Worm (Caenorhabditis elegans) whole organism, mixed stage, embryonic: Measurements from ENCODE around the gene F43G6.17.

Source experiments
- ces-1 ChIP-seq: fragments of 150-350 bp; optimal IDR thresholded peaks from 2 replicates; lab custom pipeline; 2014; ENCODE audit warnings: missing biosample characterization, missing genetic modification reagents, missing genetic modification characterization
- elt-1 ChIP-seq: sonication (generic microtip); optimal IDR thresholded peaks from 2 replicates; lab custom pipeline; 2017; ENCODE audit warnings: missing genetic modification characterization, mild to moderate bottlenecking, missing compliant biosample characterization, antibody characterized with exemption, moderate library complexity, borderline replicate concordance; ENCODE audit not compliant: insufficient read depth
- elt-3 ChIP-seq: fragments of 150-350 bp; optimal IDR thresholded peaks from 2 replicates; lab custom pipeline; 2014; ENCODE audit warnings: missing biosample characterization, missing genetic modification characterization
- lin-13 ChIP-seq: fragments of 150-350 bp; optimal IDR thresholded peaks from 2 replicates; lab custom pipeline; 2014; ENCODE audit warnings: missing biosample characterization, missing genetic modification characterization
- lsy-2 ChIP-seq: fragments of 150-350 bp; optimal IDR thresholded peaks from 2 replicates; lab custom pipeline; 2014; ENCODE audit warnings: missing biosample characterization, missing genetic modification characterization
- mab-5 ChIP-seq: fragments of 150-350 bp; optimal IDR thresholded peaks from 2 replicates; lab custom pipeline; 2014; ENCODE audit warnings: missing biosample characterization, missing genetic modification characterization
- mep-1 ChIP-seq: fragments of 150-350 bp; optimal IDR thresholded peaks from 2 replicates; lab custom pipeline; 2017; ENCODE audit warnings: missing biosample characterization, missing genetic modification reagents, missing genetic modification characterization, inconsistent platforms
- mls-2 ChIP-seq: sonication (generic microtip); optimal IDR thresholded peaks from 2 replicates; lab custom pipeline; 2016; ENCODE audit warnings: mild to moderate bottlenecking, missing genetic modification characterization, moderate library complexity, missing compliant biosample characterization
- nhr-12 ChIP-seq: fragments of 150-350 bp; optimal IDR thresholded peaks from 2 replicates; lab custom pipeline; 2014; ENCODE audit warnings: missing biosample characterization, missing genetic modification characterization
- nhr-237 ChIP-seq: fragments of 150-350 bp; optimal IDR thresholded peaks from 2 replicates; lab custom pipeline; 2014; ENCODE audit warnings: missing biosample characterization, missing genetic modification characterization
- nhr-76 ChIP-seq: sonication (generic microtip); optimal IDR thresholded peaks from 2 replicates; lab custom pipeline; 2017; ENCODE audit warnings: missing biosample characterization, missing genetic modification characterization
- unc-120 ChIP-seq: sonication (generic microtip); optimal IDR thresholded peaks from 2 replicates; lab custom pipeline; 2017; ENCODE audit warnings: missing genetic modification characterization, missing compliant biosample characterization; ENCODE audit not compliant: poor library complexity, severe bottlenecking
- unc-62 ChIP-seq: fragments of 150-350 bp; optimal IDR thresholded peaks from 2 replicates; lab custom pipeline; 2014; ENCODE audit warnings: missing biosample characterization, missing genetic modification reagents, missing genetic modification characterization
- ztf-11 ChIP-seq: fragments of 150-350 bp; optimal IDR thresholded peaks from 2 replicates; lab custom pipeline; 2014; ENCODE audit warnings: missing biosample characterization, missing genetic modification characterization

ce11 chrII:11845954-11846353 is 43.4 kb downstream of the F43G6.17 start:
- no peak for TF ChIP-seq unc-62 (GFP tag; lab: Kevin White, UChicago)
- no peak for TF ChIP-seq elt-1 (tag; lab: Kevin White, UChicago)
- TF ChIP-seq ces-1 (GFP tag; lab: Kevin White, UChicago), result no peak
- no peak for TF ChIP-seq elt-3 (tag; lab: Kevin White, UChicago)
- TF ChIP-seq nhr-237 (tag; lab: Kevin White, UChicago), result no peak
- no peak for TF ChIP-seq lin-13 (tag; lab: Kevin White, UChicago)
- TF ChIP-seq mls-2 (tag; lab: Kevin White, UChicago), result no peak
- TF ChIP-seq mep-1 (tag; lab: Kevin White, UChicago), result no peak
- no peak for TF ChIP-seq nhr-76
- no peak for TF ChIP-seq nhr-12 (tag; lab: Kevin White, UChicago)
- TF ChIP-seq ztf-11 (tag; lab: Kevin White, UChicago), result no peak
- no peak for TF ChIP-seq unc-120
- no peak for TF ChIP-seq lsy-2 (tag; lab: Kevin White, UChicago)
- TF ChIP-seq mab-5, result no peak
